Worm (Caenorhabditis elegans) whole organism, young adult: Measurements from ENCODE around the gene F28F8.9.

Experiments used
- F57A8.1 ChIP-seq: fragments of 200-800 bp; sonication (Bioruptor generic); optimal IDR thresholded peaks from 2 replicates; lab custom pipeline; 2018; ENCODE audit warnings: mild to moderate bottlenecking, missing genetic modification characterization, moderate library complexity, missing compliant biosample characterization
- madf-3 ChIP-seq: fragments of 200-800 bp; sonication (Bioruptor generic); IDR thresholded peaks from 2 replicates; pipeline ENCODE4 v1.3.6; 2022; ENCODE audit warnings: missing genetic modification reagents, missing genetic modification characterization, missing compliant biosample characterization

- TF ChIP-seq madf-3 (GFP tag; lab: Robert Waterston, UW) (no peak), F57A8.1 (GFP tag; lab: Kevin White, UChicago) (no peak)
Measured at ce11 chrV:15563985-15564384, 14.5 kb downstream of the F28F8.9 start.
